Worm (Caenorhabditis elegans) whole organism, L4/young adult: ENCODE measurements around the gene ZK1290.15.

Experiments used
- W03F9.2 ChIP-seq: fragments of 150-350 bp; optimal IDR thresholded peaks from 2 replicates; lab custom pipeline; 2014; ENCODE audit warnings: missing biosample characterization, missing genetic modification characterization
- dao-5 ChIP-seq: sonication (generic microtip); optimal IDR thresholded peaks from 2 replicates; lab custom pipeline; 2016; ENCODE audit warnings: missing genotype, missing genetic modification characterization, moderate library complexity, missing compliant biosample characterization
- him-1 ChIP-seq: sonication (generic microtip); optimal IDR thresholded peaks from 2 replicates; lab custom pipeline; 2016; ENCODE audit warnings: missing genotype, missing genetic modification reagents, missing genetic modification characterization, missing compliant biosample characterization

DNA sequence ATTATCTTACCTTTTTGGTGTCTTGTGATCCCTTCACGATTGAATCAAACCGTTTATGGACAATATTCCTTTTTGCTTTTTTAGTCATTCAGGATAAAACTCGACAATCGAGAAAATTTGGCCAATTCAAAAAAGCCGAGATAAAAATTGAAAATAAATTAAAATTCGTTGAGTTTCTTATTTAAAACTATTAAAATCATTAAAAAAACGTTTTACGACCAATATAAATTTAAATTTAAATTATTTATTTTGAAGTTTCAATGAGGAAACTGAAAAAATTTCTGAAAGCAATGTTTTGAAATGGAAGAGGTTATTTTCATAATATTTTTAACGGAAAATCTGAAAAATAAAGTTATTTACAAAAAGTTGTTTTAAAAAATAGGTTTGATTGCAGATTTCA, at the start of gene ZK1290.15:
- no peak for TF ChIP-seq dao-5 (tag; lab: Kevin White, UChicago)
- no peak for TF ChIP-seq him-1 (tag; lab: Kevin White, UChicago)
- no peak for TF ChIP-seq W03F9.2 (tag; lab: Kevin White, UChicago)
